Fruit fly (Drosophila melanogaster): Measurements from ENCODE around the gene B4.

DNA sequence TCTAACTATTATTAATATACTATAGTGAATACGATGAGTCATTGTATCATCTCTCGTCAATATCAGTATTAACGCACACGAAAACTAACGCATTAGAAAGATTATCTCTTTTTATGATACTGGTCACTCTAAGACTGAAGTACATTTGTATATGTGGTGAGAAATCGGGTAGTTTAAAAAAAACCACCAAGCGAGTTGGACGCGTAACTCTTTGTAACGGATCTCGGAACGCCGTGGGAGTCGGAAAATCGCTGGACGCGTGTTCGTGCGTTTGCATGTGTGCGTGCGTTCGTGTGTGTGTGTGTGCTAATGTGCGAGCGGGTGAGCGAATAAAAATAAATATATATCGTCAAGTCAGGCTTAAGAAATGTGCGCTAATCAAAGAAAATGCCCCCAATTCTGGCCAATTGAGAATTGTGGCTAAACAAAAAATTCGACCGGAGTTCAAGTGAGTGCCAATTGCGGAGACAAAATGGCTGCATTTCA, 888 bp upstream of the B4 start, which contains the start of gene kuz:
- TF ChIP-seq h (optimal IDR thresholded peaks at IDR 0.05) (no peak), psq (optimal IDR thresholded peaks at IDR 0.05) (no peak), insv (optimal IDR thresholded peaks at IDR 0.05) (no peak), ttk (optimal IDR thresholded peaks at IDR 0.05) (no peak)
